Worm (Caenorhabditis elegans) whole organism, late embryonic: ENCODE data around the gene E01G4.3.

Source experiments
- C08G9.2 ChIP-seq: sonication (generic microtip); optimal IDR thresholded peaks from 2 replicates; lab custom pipeline; 2016; ENCODE audit warnings: mild to moderate bottlenecking, missing genetic modification characterization, moderate library complexity, missing compliant biosample characterization
- C38D4.7 ChIP-seq: fragments of 200-800 bp; sonication (Bioruptor generic); optimal IDR thresholded peaks from 2 replicates; lab custom pipeline; 2018; ENCODE audit warnings: mild to moderate bottlenecking, missing genetic modification characterization, moderate library complexity, missing compliant biosample characterization
- Y22D7AL.16 ChIP-seq: sonication (generic microtip); optimal IDR thresholded peaks from 2 replicates; lab custom pipeline; 2016; ENCODE audit warnings: missing genetic modification characterization, missing compliant biosample characterization
- ahr-1 ChIP-seq: sonication (generic microtip); optimal IDR thresholded peaks from 2 replicates; lab custom pipeline; 2016; ENCODE audit warnings: missing genetic modification characterization, missing compliant biosample characterization
- ceh-18 ChIP-seq: sonication (generic microtip); optimal IDR thresholded peaks from 2 replicates; lab custom pipeline; 2016; ENCODE audit warnings: missing genetic modification characterization, missing compliant biosample characterization
- ceh-19 ChIP-seq: fragments of 200-800 bp; sonication (Bioruptor generic); optimal IDR thresholded peaks from 2 replicates; lab custom pipeline; 2018; ENCODE audit warnings: mild to moderate bottlenecking, missing genetic modification characterization, missing compliant biosample characterization
- ceh-30 ChIP-seq: fragments of 150-350 bp; optimal IDR thresholded peaks from 2 replicates; lab custom pipeline; 2014; ENCODE audit warnings: missing biosample characterization, missing genetic modification characterization
- ceh-48 ChIP-seq: sonication (generic microtip); optimal IDR thresholded peaks from 2 replicates; lab custom pipeline; 2016; ENCODE audit warnings: missing genetic modification characterization, inconsistent platforms, missing compliant biosample characterization
- che-1 ChIP-seq: sonication (generic microtip); optimal IDR thresholded peaks from 2 replicates; lab custom pipeline; 2016; ENCODE audit warnings: mild to moderate bottlenecking, missing genetic modification characterization, missing compliant biosample characterization
- dmd-4 ChIP-seq: sonication (generic microtip); optimal IDR thresholded peaks from 2 replicates; lab custom pipeline; 2016; ENCODE audit warnings: borderline replicate concordance, missing genetic modification characterization, missing compliant biosample characterization
- dve-1 ChIP-seq: sonication (generic microtip); optimal IDR thresholded peaks from 2 replicates; lab custom pipeline; 2017; ENCODE audit warnings: antibody characterized with exemption, mild to moderate bottlenecking, missing genetic modification characterization, missing compliant biosample characterization
- elt-2 ChIP-seq: sonication (generic microtip); optimal IDR thresholded peaks from 2 replicates; lab custom pipeline; 2016; ENCODE audit warnings: missing genetic modification reagents, missing genetic modification characterization, missing compliant biosample characterization
- elt-4 ChIP-seq: sonication (generic microtip); optimal IDR thresholded peaks from 2 replicates; lab custom pipeline; 2016; ENCODE audit warnings: missing genetic modification characterization, missing compliant biosample characterization
- ets-4 ChIP-seq: sonication (generic microtip); optimal IDR thresholded peaks from 2 replicates; lab custom pipeline; 2016; ENCODE audit warnings: missing genetic modification characterization, missing compliant biosample characterization
- eyg-1 ChIP-seq: sonication (generic microtip); optimal IDR thresholded peaks from 2 replicates; lab custom pipeline; 2016; ENCODE audit warnings: missing genotype, missing genetic modification characterization, missing compliant biosample characterization
- fax-1 ChIP-seq: sonication (generic microtip); optimal IDR thresholded peaks from 2 replicates; lab custom pipeline; 2016; ENCODE audit warnings: missing genotype, missing genetic modification characterization, missing compliant biosample characterization
- fkh-10 ChIP-seq: fragments of 150-350 bp; optimal IDR thresholded peaks from 2 replicates; lab custom pipeline; 2014; ENCODE audit warnings: missing biosample characterization, missing genetic modification reagents, missing genetic modification characterization
- gmeb-2 ChIP-seq: sonication (generic microtip); optimal IDR thresholded peaks from 2 replicates; lab custom pipeline; 2016; ENCODE audit warnings: missing genetic modification characterization, inconsistent platforms, missing compliant biosample characterization
- hlh-15 ChIP-seq: sonication (generic microtip); optimal IDR thresholded peaks from 2 replicates; lab custom pipeline; 2016; ENCODE audit warnings: missing genetic modification characterization, missing compliant biosample characterization
- hlh-30 ChIP-seq: sonication (generic microtip); optimal IDR thresholded peaks from 2 replicates; lab custom pipeline; 2017; ENCODE audit warnings: antibody characterized with exemption, missing genetic modification characterization, missing compliant biosample characterization; ENCODE audit not compliant: insufficient read depth
- hlh-6 ChIP-seq: sonication (generic microtip); optimal IDR thresholded peaks from 2 replicates; lab custom pipeline; 2016; ENCODE audit warnings: missing genotype, missing genetic modification characterization, missing compliant biosample characterization
- hlh-8 ChIP-seq: sonication (generic microtip); optimal IDR thresholded peaks from 2 replicates; lab custom pipeline; 2016; ENCODE audit warnings: missing genotype, missing genetic modification characterization, missing compliant biosample characterization
- lim-6 ChIP-seq: sonication (generic microtip); optimal IDR thresholded peaks from 2 replicates; lab custom pipeline; 2016; ENCODE audit warnings: missing genetic modification characterization, missing compliant biosample characterization
- lin-11 ChIP-seq: fragments of 200-800 bp; sonication (Bioruptor generic); optimal IDR thresholded peaks from 2 replicates; lab custom pipeline; 2018; ENCODE audit warnings: mild to moderate bottlenecking, missing genetic modification characterization, missing compliant biosample characterization
- nfya-1 ChIP-seq: sonication (generic microtip); optimal IDR thresholded peaks from 2 replicates; lab custom pipeline; 2017; ENCODE audit warnings: missing genetic modification characterization, mild to moderate bottlenecking, missing compliant biosample characterization, antibody characterized with exemption, moderate library complexity
- npax-4 ChIP-seq: sonication (generic microtip); optimal IDR thresholded peaks from 2 replicates; lab custom pipeline; 2016; ENCODE audit warnings: missing genetic modification characterization, missing compliant biosample characterization
- odd-2 ChIP-seq: sonication (generic microtip); optimal IDR thresholded peaks from 2 replicates; lab custom pipeline; 2017; ENCODE audit warnings: antibody characterized with exemption, mild to moderate bottlenecking, missing genetic modification characterization, missing compliant biosample characterization
- pax-1 ChIP-seq: fragments of 150-350 bp; optimal IDR thresholded peaks from 2 replicates; lab custom pipeline; 2014; ENCODE audit warnings: missing biosample characterization, missing genetic modification characterization
- pha-2 ChIP-seq: sonication (generic microtip); optimal IDR thresholded peaks from 2 replicates; lab custom pipeline; 2017; ENCODE audit warnings: mild to moderate bottlenecking, missing genetic modification characterization, missing compliant biosample characterization
- pha-4 ChIP-seq: fragments of 150-350 bp; optimal IDR thresholded peaks from 2 replicates; lab custom pipeline; 2018; ENCODE audit warnings: missing biosample characterization, missing genetic modification reagents, missing genetic modification characterization
- pqm-1 ChIP-seq: sonication (generic microtip); optimal IDR thresholded peaks from 2 replicates; lab custom pipeline; 2016; ENCODE audit warnings: missing genetic modification characterization, missing compliant biosample characterization
- rnt-1 ChIP-seq: sonication (generic microtip); optimal IDR thresholded peaks from 2 replicates; lab custom pipeline; 2016; ENCODE audit warnings: missing genetic modification characterization, missing compliant biosample characterization
- sox-2 ChIP-seq: fragments of 200-800 bp; sonication (Bioruptor generic); IDR thresholded peaks from 2 replicates; pipeline ENCODE4 v1.3.6; 2022; ENCODE audit warnings: missing genetic modification reagents, missing genetic modification characterization, missing compliant biosample characterization
- tbx-2 ChIP-seq: sonication (generic microtip); optimal IDR thresholded peaks from 2 replicates; lab custom pipeline; 2016; ENCODE audit warnings: missing genetic modification characterization, missing compliant biosample characterization
- tbx-7 ChIP-seq: sonication (generic microtip); optimal IDR thresholded peaks from 2 replicates; lab custom pipeline; 2016; ENCODE audit warnings: missing genotype, missing genetic modification characterization, missing compliant biosample characterization
- ttx-3 ChIP-seq: sonication (generic microtip); optimal IDR thresholded peaks from 2 replicates; lab custom pipeline; 2016; ENCODE audit warnings: missing genetic modification reagents, missing genetic modification characterization, missing compliant biosample characterization
- unc-42 ChIP-seq: sonication (generic microtip); optimal IDR thresholded peaks from 2 replicates; lab custom pipeline; 2016; ENCODE audit warnings: missing genotype, missing genetic modification characterization, missing compliant biosample characterization
- zip-5 ChIP-seq: sonication (generic microtip); optimal IDR thresholded peaks from 2 replicates; lab custom pipeline; 2016; ENCODE audit warnings: missing genetic modification characterization, missing compliant biosample characterization

E01G4.3 gene

DNA sequence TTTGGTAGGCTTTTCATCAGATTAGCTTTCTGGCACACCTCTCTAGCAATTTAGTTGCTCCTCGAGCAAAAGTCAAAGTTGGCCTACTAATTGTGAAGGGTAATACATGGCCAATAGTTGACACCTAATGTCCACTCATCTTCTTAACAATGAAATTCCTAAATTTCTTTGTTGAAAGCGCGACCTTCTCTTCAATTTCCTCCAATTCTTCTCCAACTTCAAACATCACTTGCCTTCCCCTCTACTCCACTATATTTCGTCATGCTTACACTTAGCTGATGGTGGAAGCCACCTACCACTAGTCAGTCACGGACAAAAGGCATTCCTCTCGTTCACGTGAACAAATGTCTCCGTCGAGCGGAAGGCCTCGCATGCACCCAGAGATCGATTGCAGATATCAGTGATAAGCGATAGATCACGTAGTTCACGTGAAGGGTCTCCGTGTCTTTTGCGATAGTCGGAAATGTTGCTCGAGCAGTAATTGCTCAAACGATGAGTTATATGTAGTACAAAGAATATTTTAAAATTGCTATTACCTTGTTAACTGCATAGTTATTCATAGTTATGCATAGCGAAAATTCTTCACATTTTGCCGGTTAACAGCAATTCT, at the start of gene E01G4.3:
TSS of gene E01G4.3 (minus strand) at position 560 of the 610 bp plus-strand sequence.
- no peak for TF ChIP-seq lin-11 (tag; lab: Kevin White, UChicago)
- TF ChIP-seq C38D4.7 (GFP tag; lab: Kevin White, UChicago): no peak
- TF ChIP-seq zip-5 (tag; lab: Kevin White, UChicago): no peak
- peak; percentile 72 for TF ChIP-seq ceh-18 (tag; lab: Kevin White, UChicago)
- TF ChIP-seq elt-2 (tag; lab: Kevin White, UChicago): peak; percentile 84
- TF ChIP-seq odd-2 (tag; lab: Kevin White, UChicago): no peak
- TF ChIP-seq ceh-19: no peak
- no peak for TF ChIP-seq unc-42 (tag; lab: Kevin White, UChicago)
- TF ChIP-seq rnt-1 (tag; lab: Kevin White, UChicago): peak; percentile 59
- no peak for TF ChIP-seq Y22D7AL.16 (tag; lab: Kevin White, UChicago)
- no peak for TF ChIP-seq tbx-7 (tag; lab: Kevin White, UChicago)
- TF ChIP-seq elt-4 (tag; lab: Kevin White, UChicago): no peak
- peak; percentile 44 for TF ChIP-seq nfya-1
- TF ChIP-seq pax-1 (tag; lab: Kevin White, UChicago): no peak
- no peak for TF ChIP-seq npax-4 (tag; lab: Kevin White, UChicago)
- TF ChIP-seq hlh-30: peak; percentile 40
- no peak for TF ChIP-seq gmeb-2 (tag; lab: Kevin White, UChicago)
- TF ChIP-seq dve-1: no peak
- TF ChIP-seq pqm-1: peak; percentile 31
- no peak for TF ChIP-seq hlh-6
- TF ChIP-seq, all 69 proteins: peak for 6

DNA sequence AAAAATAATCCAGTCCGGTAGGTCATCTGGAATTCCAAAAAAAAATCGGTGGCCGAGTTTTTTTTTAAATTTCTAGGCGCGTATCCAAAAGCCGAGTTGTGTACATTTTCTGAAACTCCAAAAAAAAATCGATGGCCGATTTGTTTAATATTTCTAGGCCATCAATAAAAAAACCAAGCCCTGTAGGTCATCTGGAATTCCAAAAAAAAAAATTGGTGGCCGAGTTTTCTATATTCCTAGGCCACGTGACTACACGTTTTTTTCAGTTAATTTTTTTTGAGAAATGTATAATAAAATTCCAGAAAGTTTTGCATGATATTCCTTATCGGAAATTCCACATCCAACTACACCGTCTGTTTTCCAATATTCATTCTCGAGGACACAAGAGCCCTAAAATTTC, 48.2 kb upstream of the E01G4.3 start, which contains the start of gene sre-45:
TSS of gene sre-45 (plus strand) at position 301 of the 400 bp plus-strand sequence.
- no peak for TF ChIP-seq ceh-48 (tag; lab: Kevin White, UChicago)
- TF ChIP-seq fkh-10 (GFP tag; lab: Kevin White, UChicago): no peak

DNA sequence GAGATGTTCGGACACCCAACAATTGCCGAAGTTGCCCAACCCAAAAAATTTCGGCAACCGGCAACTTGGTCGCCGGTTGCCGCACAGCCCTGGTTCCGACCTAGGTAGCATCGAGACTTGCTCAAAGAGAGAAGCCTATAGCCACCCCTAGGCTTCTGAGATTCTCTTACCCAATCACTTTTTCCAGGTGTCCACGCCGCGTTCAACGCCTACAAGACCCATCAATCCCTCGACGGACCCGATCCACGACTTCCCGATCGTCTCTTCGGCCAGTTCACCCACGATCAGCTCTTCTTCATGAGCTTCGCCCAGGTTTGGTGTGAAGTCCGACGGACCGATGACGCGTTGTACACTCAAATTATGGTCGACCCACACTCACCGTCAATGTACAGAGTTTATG, 46.4 kb upstream of the E01G4.3 start:
- TF ChIP-seq sox-2 (GFP tag; lab: Robert Waterston, UW): no peak
- TF ChIP-seq pha-4 (tag; lab: Kevin White, UChicago): no peak
- no peak for TF ChIP-seq ets-4 (tag; lab: Kevin White, UChicago)

DNA sequence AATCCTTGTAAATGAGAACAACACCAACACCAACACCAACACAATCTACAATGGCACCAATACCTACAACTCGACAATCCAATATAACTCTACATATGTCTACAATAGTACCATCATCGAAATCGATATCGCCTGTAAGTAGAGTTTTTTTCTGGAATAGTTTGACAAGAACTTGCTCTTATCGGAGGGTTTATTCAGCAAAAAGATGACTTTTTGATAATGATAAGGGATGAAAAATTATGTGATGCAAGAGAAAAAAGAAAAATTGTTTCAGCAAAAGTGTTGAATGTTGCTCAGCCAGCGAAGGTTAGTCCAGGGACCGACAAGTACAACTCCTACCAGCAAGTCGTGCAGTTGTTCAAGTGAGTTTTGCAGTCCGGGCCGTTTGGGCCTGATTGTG, 39.2 kb upstream of the E01G4.3 start:
- TF ChIP-seq ahr-1: no peak
- no peak for TF ChIP-seq hlh-8 (tag; lab: Kevin White, UChicago)
- no peak for TF ChIP-seq hlh-15 (tag; lab: Kevin White, UChicago)
- no peak for TF ChIP-seq C08G9.2 (tag; lab: Kevin White, UChicago)
- TF ChIP-seq ceh-18 (tag; lab: Kevin White, UChicago): no peak
- no peak for TF ChIP-seq ttx-3 (tag; lab: Kevin White, UChicago)
- no peak for TF ChIP-seq fkh-10 (GFP tag; lab: Kevin White, UChicago)
- no peak for TF ChIP-seq ceh-19
- TF ChIP-seq tbx-2 (tag; lab: Kevin White, UChicago): no peak
- TF ChIP-seq dmd-4 (tag; lab: Kevin White, UChicago): no peak
- no peak for TF ChIP-seq ceh-30 (tag; lab: Kevin White, UChicago)
- TF ChIP-seq fax-1 (tag; lab: Kevin White, UChicago): no peak
- no peak for TF ChIP-seq eyg-1 (tag; lab: Kevin White, UChicago)
- TF ChIP-seq che-1 (tag; lab: Kevin White, UChicago): no peak
- no peak for TF ChIP-seq tbx-7 (tag; lab: Kevin White, UChicago)
- no peak for TF ChIP-seq pha-2 (tag; lab: Kevin White, UChicago)
- no peak for TF ChIP-seq dve-1
- no peak for TF ChIP-seq lim-6 (tag; lab: Kevin White, UChicago)
